Fruit fly (Drosophila melanogaster) whole organism, embryonic: ENCODE data around the gene melt.
A peak's percentile ranks its signal among the peaks of the same experiment; 100 is the strongest.

Experiments used
- Atf-2 ChIP-seq: fragments of 200-800 bp; sonication (Bioruptor generic); optimal IDR thresholded peaks from 2 replicates; lab custom pipeline; 2016; ENCODE audit warnings: missing biosample characterization, missing genetic modification characterization
- Bgb ChIP-seq: fragments of 200-800 bp; sonication (Bioruptor generic); IDR thresholded peaks from 2 replicates; pipeline ENCODE4 v1.3.6; 2022; ENCODE audit warnings: missing biosample characterization, missing genetic modification characterization; ENCODE audit not compliant: partially characterized antibody
- CG10209 ChIP-seq: fragments of 200-800 bp; sonication (Bioruptor generic); optimal IDR thresholded peaks from 3 replicates; lab custom pipeline; 2017; ENCODE audit warnings: missing biosample characterization, mild to moderate bottlenecking, missing genetic modification characterization, missing genetic modification reagents
- CG12104 ChIP-seq: fragments of 200-800 bp; sonication (Bioruptor generic); optimal IDR thresholded peaks from 3 replicates; lab custom pipeline; 2016; ENCODE audit warnings: missing biosample characterization, missing genetic modification characterization
- CG13894 ChIP-seq: fragments of 200-800 bp; sonication (Bioruptor generic); optimal IDR thresholded peaks from 3 replicates; lab custom pipeline; 2018; ENCODE audit warnings: missing biosample characterization, mild to moderate bottlenecking, missing genetic modification characterization, moderate library complexity
- CG17186 ChIP-seq: fragments of 200-800 bp; sonication (Bioruptor generic); optimal IDR thresholded peaks from 3 replicates; lab custom pipeline; 2017; ENCODE audit warnings: missing biosample characterization, missing genetic modification reagents, missing genetic modification characterization
- CG17912 ChIP-seq: fragments of 200-800 bp; sonication (Bioruptor generic); optimal IDR thresholded peaks from 2 replicates; lab custom pipeline; 2018; ENCODE audit warnings: missing biosample characterization, mild to moderate bottlenecking, missing genetic modification characterization
- CG1832 ChIP-seq: fragments of 200-800 bp; sonication (Bioruptor generic); optimal IDR thresholded peaks from 2 replicates; lab custom pipeline; 2017; ENCODE audit warnings: missing biosample characterization, mild to moderate bottlenecking, missing genetic modification characterization, inconsistent platforms
- CG2116 ChIP-seq: fragments of 200-800 bp; sonication (Bioruptor generic); optimal IDR thresholded peaks from 3 replicates; lab custom pipeline; 2018; ENCODE audit warnings: missing biosample characterization, mild to moderate bottlenecking, missing genetic modification characterization
- CG2129 ChIP-seq: fragments of 200-800 bp; sonication (Bioruptor generic); IDR thresholded peaks from 2 replicates; pipeline ENCODE4 v1.3.6; 2022; ENCODE audit warnings: missing biosample characterization, missing genetic modification characterization; ENCODE audit not compliant: partially characterized antibody
- CG3407 ChIP-seq: fragments of 200-800 bp; sonication (Bioruptor generic); optimal IDR thresholded peaks from 2 replicates; lab custom pipeline; 2018; ENCODE audit warnings: missing biosample characterization, mild to moderate bottlenecking, missing genetic modification characterization
- CG34224 ChIP-seq: fragments of 200-800 bp; sonication (Bioruptor generic); IDR thresholded peaks from 3 replicates; pipeline ENCODE4 v1.3.6; 2022; ENCODE audit warnings: missing biosample characterization, missing genetic modification characterization; ENCODE audit not compliant: partially characterized antibody
- CG42726 ChIP-seq: fragments of 200-800 bp; sonication (Bioruptor generic); IDR thresholded peaks from 2 replicates; pipeline ENCODE4 v1.3.6; 2022; ENCODE audit warnings: missing biosample characterization, missing genetic modification characterization; ENCODE audit not compliant: partially characterized antibody
- CG7786 ChIP-seq: fragments of 200-800 bp; sonication (Bioruptor generic); optimal IDR thresholded peaks from 2 replicates; lab custom pipeline; 2016; ENCODE audit warnings: missing biosample characterization, missing genetic modification characterization
- CG8765 ChIP-seq: fragments of 200-800 bp; sonication (Bioruptor generic); IDR thresholded peaks from 2 replicates; pipeline ENCODE4 v1.3.6; 2022; ENCODE audit warnings: missing biosample characterization, missing genetic modification characterization
- CG9797 ChIP-seq: fragments of 200-800 bp; sonication (Bioruptor generic); optimal IDR thresholded peaks from 3 replicates; lab custom pipeline; 2018; ENCODE audit warnings: missing biosample characterization, mild to moderate bottlenecking, missing genetic modification characterization
- CrebB ChIP-seq: fragments of 200-800 bp; sonication (Bioruptor generic); optimal IDR thresholded peaks from 3 replicates; lab custom pipeline; 2018; ENCODE audit warnings: missing biosample characterization, mild to moderate bottlenecking, missing genetic modification characterization
- D19B ChIP-seq: fragments of 200-800 bp; sonication (Bioruptor generic); optimal IDR thresholded peaks from 2 replicates; lab custom pipeline; 2017; ENCODE audit warnings: missing biosample characterization, mild to moderate bottlenecking, missing genetic modification characterization
- Deaf1 ChIP-seq: fragments of 200-800 bp; optimal IDR thresholded peaks from 3 replicates; lab custom pipeline; 2019; ENCODE audit warnings: missing biosample characterization, mild to moderate bottlenecking, missing genetic modification characterization, moderate library complexity
- Dll ChIP-seq: fragments of 200-800 bp; sonication (Bioruptor generic); IDR thresholded peaks from 4 replicates; pipeline ENCODE4 v1.3.6; 2022; ENCODE audit warnings: missing biosample characterization, missing genetic modification characterization; ENCODE audit not compliant: partially characterized antibody
- Dp ChIP-seq: fragments of 200-800 bp; sonication (Bioruptor generic); optimal IDR thresholded peaks from 2 replicates; lab custom pipeline; 2018; ENCODE audit warnings: missing biosample characterization, mild to moderate bottlenecking, missing genetic modification characterization, moderate library complexity
- Dref ChIP-seq: fragments of 200-800 bp; sonication (Bioruptor generic); IDR thresholded peaks from 2 replicates; pipeline ENCODE4 v1.3.6; 2022; ENCODE audit warnings: missing biosample characterization, missing genetic modification characterization
- E2f2 ChIP-seq: fragments of 200-800 bp; sonication (Bioruptor generic); IDR thresholded peaks from 2 replicates; pipeline ENCODE4 v1.3.6; 2022; ENCODE audit warnings: missing biosample characterization, missing genetic modification characterization
- Eip74EF ChIP-seq, 2 experiments: fragments of 200-800 bp in 1 of 2; fragments of >200 bp in 1 of 2; sonication (Bioruptor generic) in 1 of 2; optimal IDR thresholded peaks; 2 replicates each; lab custom pipeline; 2017 to 2019; ENCODE audit warnings: missing biosample characterization in 2 of 2, missing genetic modification characterization in 2 of 2, mild to moderate bottlenecking in 1 of 2, moderate library complexity in 1 of 2
- Hsf ChIP-seq: fragments of 200-800 bp; sonication (Bioruptor generic); optimal IDR thresholded peaks from 3 replicates; lab custom pipeline; 2016; ENCODE audit warnings: missing biosample characterization, missing genetic modification characterization
- NC2α ChIP-seq: fragments of 200-800 bp; sonication (Bioruptor generic); optimal IDR thresholded peaks from 2 replicates; lab custom pipeline; 2016; ENCODE audit warnings: missing biosample characterization, missing genetic modification characterization
- Nf-YC ChIP-seq: fragments of 200-800 bp; optimal IDR thresholded peaks from 3 replicates; lab custom pipeline; 2019; ENCODE audit warnings: missing biosample characterization, mild to moderate bottlenecking, missing genetic modification characterization, moderate library complexity
- Opbp ChIP-seq: fragments of 200-800 bp; sonication (Bioruptor generic); IDR thresholded peaks from 3 replicates; pipeline ENCODE4 v1.3.6; 2022; ENCODE audit warnings: missing biosample characterization, missing genetic modification characterization; ENCODE audit not compliant: partially characterized antibody
- Pdp1 ChIP-seq, 2 experiments: fragments of 200-800 bp; sonication (Bioruptor generic); optimal IDR thresholded peaks; 3 replicates each; lab custom pipeline; 2016; ENCODE audit warnings: missing biosample characterization in 2 of 2, missing genetic modification characterization in 2 of 2, mild to moderate bottlenecking in 1 of 2, moderate library complexity in 1 of 2
- amos ChIP-seq: fragments of 200-800 bp; sonication (Bioruptor generic); IDR thresholded peaks from 2 replicates; pipeline ENCODE4 v1.3.6; 2022; ENCODE audit warnings: missing biosample characterization, missing genetic modification characterization; ENCODE audit not compliant: partially characterized antibody
- ara ChIP-seq: fragments of 200-800 bp; sonication (Bioruptor generic); IDR thresholded peaks from 2 replicates; pipeline ENCODE4 v1.3.6; 2022; ENCODE audit warnings: missing biosample characterization, missing genetic modification characterization
- bbx ChIP-seq: fragments of 200-800 bp; sonication (Bioruptor generic); IDR thresholded peaks from 2 replicates; pipeline ENCODE4 v1.3.6; 2022; ENCODE audit warnings: missing biosample characterization, missing genetic modification characterization; ENCODE audit not compliant: partially characterized antibody
- ci ChIP-seq: fragments of 200-800 bp; sonication (Bioruptor generic); IDR thresholded peaks from 3 replicates; pipeline ENCODE4 v1.3.6; 2022; ENCODE audit warnings: missing biosample characterization, missing genetic modification characterization
- crc ChIP-seq: fragments of 200-800 bp; sonication (Bioruptor generic); optimal IDR thresholded peaks from 2 replicates; lab custom pipeline; 2016; ENCODE audit warnings: missing biosample characterization, missing genetic modification characterization
- esg ChIP-seq: fragments of 200-800 bp; sonication (Bioruptor generic); conservative IDR thresholded peaks from 2 replicates; pipeline ENCODE4 v1.3.6; 2022; ENCODE audit warnings: missing biosample characterization, missing genetic modification characterization
- fd102C ChIP-seq: fragments of 200-800 bp; sonication (Bioruptor generic); optimal IDR thresholded peaks from 2 replicates; lab custom pipeline; 2018; ENCODE audit warnings: missing biosample characterization, mild to moderate bottlenecking, missing genetic modification characterization, moderate library complexity
- ftz-f1 ChIP-seq: fragments of 200-800 bp; sonication (Bioruptor generic); optimal IDR thresholded peaks from 2 replicates; lab custom pipeline; 2016; ENCODE audit warnings: missing biosample characterization, missing genetic modification characterization
- hb ChIP-seq: fragments of 200-800 bp; sonication (Bioruptor generic); IDR thresholded peaks from 3 replicates; pipeline ENCODE4 v1.3.6; 2022; ENCODE audit warnings: missing biosample characterization, missing genetic modification characterization; ENCODE audit not compliant: partially characterized antibody
- hbn ChIP-seq: fragments of 200-800 bp; sonication (Bioruptor generic); IDR thresholded peaks from 2 replicates; pipeline ENCODE4 v1.3.6; 2022; ENCODE audit warnings: missing biosample characterization, missing genetic modification characterization; ENCODE audit not compliant: partially characterized antibody
- nmo ChIP-seq: fragments of 200-800 bp; sonication (Bioruptor generic); optimal IDR thresholded peaks from 2 replicates; lab custom pipeline; 2018; ENCODE audit warnings: missing biosample characterization, mild to moderate bottlenecking, missing genetic modification characterization, moderate library complexity
- ro ChIP-seq: fragments of 200-800 bp; sonication (Bioruptor generic); IDR thresholded peaks from 2 replicates; pipeline ENCODE4 v1.3.6; 2022; ENCODE audit warnings: missing biosample characterization, missing genetic modification characterization
- sd ChIP-seq: fragments of 200-800 bp; sonication (Bioruptor generic); optimal IDR thresholded peaks from 3 replicates; lab custom pipeline; 2018; ENCODE audit warnings: missing biosample characterization, mild to moderate bottlenecking, missing genetic modification characterization, moderate library complexity
- slp2 ChIP-seq: fragments of 200-800 bp; sonication (Bioruptor generic); optimal IDR thresholded peaks from 2 replicates; lab custom pipeline; 2016; ENCODE audit warnings: missing biosample characterization, missing genetic modification characterization
- sna ChIP-seq: fragments of 200-800 bp; sonication (Bioruptor generic); IDR thresholded peaks from 2 replicates; pipeline ENCODE4 v1.3.6; 2022; ENCODE audit warnings: missing biosample characterization, missing genetic modification characterization; ENCODE audit not compliant: partially characterized antibody
- trem ChIP-seq: fragments of 200-800 bp; optimal IDR thresholded peaks from 3 replicates; lab custom pipeline; 2019; ENCODE audit warnings: missing biosample characterization, mild to moderate bottlenecking, missing genetic modification characterization, moderate library complexity
- unc-4 ChIP-seq: fragments of 200-800 bp; sonication (Bioruptor generic); IDR thresholded peaks from 2 replicates; pipeline ENCODE4 v1.3.6; 2022; ENCODE audit warnings: missing biosample characterization, missing genetic modification characterization; ENCODE audit not compliant: partially characterized antibody

Gene melt

DNA sequence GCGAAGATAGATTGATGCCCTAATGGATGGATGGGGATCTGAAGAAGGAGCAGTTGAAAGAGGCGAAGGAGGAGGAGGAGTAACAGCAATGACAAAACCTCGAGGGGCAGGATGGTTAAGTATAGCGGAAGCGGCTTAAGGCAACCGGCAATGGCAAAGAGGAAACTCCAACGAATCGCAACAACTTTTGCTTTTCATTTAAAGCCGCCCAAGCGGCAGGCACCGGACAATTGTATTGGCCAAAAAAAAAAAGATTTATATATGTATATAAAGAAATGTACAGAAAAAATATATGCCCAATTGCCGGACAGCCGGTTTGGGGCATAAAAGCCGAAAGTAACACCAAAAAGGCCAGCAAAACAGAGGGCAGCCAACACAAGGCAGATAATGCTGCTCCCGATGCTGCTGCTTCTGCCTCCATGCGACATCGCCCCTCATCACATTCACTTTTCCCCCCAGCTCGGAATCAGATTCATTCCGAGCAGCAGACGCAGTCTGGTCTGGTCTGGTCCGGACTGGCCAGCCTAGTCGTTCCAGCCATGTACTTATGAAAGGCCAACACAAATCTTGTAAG, 42.9 kb upstream of the melt start:
- TF ChIP-seq CG12104 (GFP tag; lab: Kevin White, UChicago) (no peak), Nf-YC (tag; lab: Kevin White, UChicago) (no peak), ci (GFP tag; lab: Robert Waterston, UW) (peak; percentile 33; the same call in 1 of the 3 replicates), sd (tag; lab: Kevin White, UChicago) (no peak), CG10209 (GFP tag; lab: Kevin White, UChicago) (no peak), hb (GFP tag; lab: Robert Waterston, UW) (0 out of 3 replicates have a peak, but pooled peaks have one; percentile 19), CrebB (tag; lab: Kevin White, UChicago) (no peak), NC2α (GFP tag; lab: Kevin White, UChicago) (no peak), CG13894 (peak; percentile 9)
- TF ChIP-seq, all 482 proteins: peak for 3

DNA sequence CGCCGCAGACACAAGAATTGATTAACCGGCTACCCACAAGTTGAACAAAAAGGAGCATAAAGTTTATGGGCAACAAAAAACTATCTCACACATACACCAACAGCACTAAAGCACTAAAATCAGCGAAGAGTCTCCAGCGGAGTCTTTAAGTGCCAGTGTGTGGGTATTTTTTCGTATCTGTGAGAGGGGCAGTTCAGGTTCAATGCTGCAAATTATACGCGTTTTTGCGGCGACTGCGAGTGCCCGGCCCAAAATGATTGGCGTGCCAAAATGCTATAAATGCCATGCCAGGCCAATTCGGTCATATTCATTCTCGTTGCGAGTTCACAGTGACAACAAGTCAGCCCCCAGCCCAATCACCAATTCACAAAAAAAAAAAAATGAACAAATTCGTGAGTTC, 41.4 kb upstream of the melt start, which contains the start of gene Cpr65Ec:
Gene Cpr65Ec (plus strand): TSS at position 301 of the 400 bp plus-strand sequence.
- no peak for TF ChIP-seq CG17912 (GFP tag; lab: Kevin White, UChicago)
- no peak for TF ChIP-seq ara (GFP tag; lab: Robert Waterston, UW)
- no peak for TF ChIP-seq esg
- no peak for TF ChIP-seq D19B (GFP tag; lab: Kevin White, UChicago)
- no peak for TF ChIP-seq CG8765 (GFP tag; lab: Robert Waterston, UW)
- TF ChIP-seq CG1832 (GFP tag; lab: Kevin White, UChicago) = no peak
- TF ChIP-seq Eip74EF (GFP tag; optimal IDR thresholded peaks at IDR 0.05; lab: Kevin White, UChicago) = no peak
- TF ChIP-seq slp2 = no peak
- no peak for TF ChIP-seq fd102C
- TF ChIP-seq ro (GFP tag; lab: Robert Waterston, UW) = no peak
- TF ChIP-seq CG7786 (GFP tag; lab: Kevin White, UChicago) = no peak
- no peak for TF ChIP-seq trem (tag; lab: Kevin White, UChicago)
- no peak for TF ChIP-seq crc (GFP tag; lab: Kevin White, UChicago)
- TF ChIP-seq CG34224 (GFP tag; lab: Robert Waterston, UW) = no peak
- TF ChIP-seq CG3407 (GFP tag; lab: Kevin White, UChicago) = no peak
- TF ChIP-seq ftz-f1 (GFP tag; lab: Kevin White, UChicago) = no peak
- no peak for TF ChIP-seq Pdp1 (GFP tag; optimal IDR thresholded peaks at IDR 0.05; lab: Kevin White, UChicago)

DNA sequence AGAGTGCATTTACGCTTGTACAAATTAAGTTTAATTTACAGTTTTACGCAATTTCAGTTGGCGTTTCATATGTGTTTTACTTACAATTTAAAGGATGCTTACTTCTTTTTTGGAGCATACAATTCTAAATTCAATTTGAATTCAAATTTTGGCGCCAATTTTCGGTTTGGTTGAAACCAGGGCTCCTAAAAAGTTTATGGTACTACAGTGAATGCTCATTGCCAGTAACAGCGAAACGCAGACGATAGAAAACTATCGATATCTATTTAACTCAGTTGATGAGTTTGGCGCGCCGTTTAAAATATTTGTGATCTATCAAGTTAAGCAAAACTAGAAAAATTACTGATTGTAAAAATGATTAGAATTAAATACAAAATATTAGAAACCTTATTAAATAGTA, 40.3 kb upstream of the melt start:
- TF ChIP-seq sna (GFP tag; lab: Robert Waterston, UW) = 0 out of 2 replicates have a peak, but pooled peaks have one; percentile 17
- TF ChIP-seq E2f2 (GFP tag; lab: Robert Waterston, UW) = peak; percentile 97
- TF ChIP-seq Dp (GFP tag; lab: Kevin White, UChicago) = peak; percentile 68
- TF ChIP-seq bbx (GFP tag; lab: Robert Waterston, UW) = peak; percentile 56
- peak; percentile 77 for TF ChIP-seq CG2116 (GFP tag; lab: Kevin White, UChicago)
- TF ChIP-seq Opbp (GFP tag; lab: Robert Waterston, UW) = peak; percentile 38; the same call in 2 of the 3 replicates
- TF ChIP-seq Deaf1 (tag; lab: Kevin White, UChicago) = no peak
- no peak for TF ChIP-seq CG2129 (GFP tag; lab: Robert Waterston, UW)
- peak; percentile 71 for TF ChIP-seq amos (GFP tag; lab: Robert Waterston, UW)
- TF ChIP-seq hbn (GFP tag; lab: Robert Waterston, UW) = peak; percentile 44; the same call in 1 of the 2 replicates
- TF ChIP-seq unc-4 = peak; percentile 67
- TF ChIP-seq nmo (GFP tag; lab: Kevin White, UChicago) = no peak
- TF ChIP-seq Bgb (GFP tag; lab: Robert Waterston, UW) = peak; percentile 73
- TF ChIP-seq Dll (GFP tag; lab: Robert Waterston, UW) = peak; percentile 69
- TF ChIP-seq Atf-2 (GFP tag; lab: Kevin White, UChicago) = no peak
- TF ChIP-seq CG9797 (GFP tag; lab: Kevin White, UChicago) = no peak
- peak; percentile 74 for TF ChIP-seq Dref (GFP tag; lab: Robert Waterston, UW)
- TF ChIP-seq Hsf = no peak
- no peak for TF ChIP-seq CG17186
- 0 out of 2 replicates have a peak, but pooled peaks have one; percentile 15 for TF ChIP-seq CG42726 (GFP tag; lab: Robert Waterston, UW)
